Worm (Caenorhabditis elegans): ENCODE data around the gene F36H5.18.

The F36H5.18 gene

ce11 chrII:1756072-1756471 lies 3.6 kb upstream of the F36H5.18 start, which contains the start of gene F36H5.17:
Gene F36H5.17, minus strand, starts transcription at chrII:1756172.
- no peak for TF ChIP-seq efl-3 (GFP tag; optimal IDR thresholded peaks at IDR 0.05)
- TF ChIP-seq mef-2 (tag; optimal IDR thresholded peaks at IDR 0.05) = no peak
- TF ChIP-seq fos-1 (tag; optimal IDR thresholded peaks at IDR 0.05) = no peak
- TF ChIP-seq nhr-20 (tag; optimal IDR thresholded peaks at IDR 0.05) = no peak
- TF ChIP-seq ceh-88 (GFP tag; IDR thresholded peaks at IDR 0.05) = no peak

- TF ChIP-seq C04F5.9 (tag; optimal IDR thresholded peaks at IDR 0.05) (no peak), mdl-1 (tag; optimal IDR thresholded peaks at IDR 0.05) (no peak), lin-14 (GFP tag; optimal IDR thresholded peaks at IDR 0.05) (no peak), hlh-17 (GFP tag; optimal IDR thresholded peaks at IDR 0.05; ENCODE audit: borderline replicate concordance) (no peak), snu-23 (GFP tag; optimal IDR thresholded peaks at IDR 0.05) (no peak), rnt-1 (tag; optimal IDR thresholded peaks at IDR 0.05) (no peak), lin-35 (GFP tag; optimal IDR thresholded peaks at IDR 0.05) (no peak), sptf-1 (tag; optimal IDR thresholded peaks at IDR 0.05) (no peak), ama-1 (optimal IDR thresholded peaks at IDR 0.05) (no peak), fos-1 (tag; optimal IDR thresholded peaks at IDR 0.05) (no peak), ceh-90 (tag; optimal IDR thresholded peaks at IDR 0.05) (no peak), fkh-10 (GFP tag; optimal IDR thresholded peaks at IDR 0.05) (no peak), nhr-47 (tag; optimal IDR thresholded peaks at IDR 0.05) (no peak), sup-37 (GFP tag; optimal IDR thresholded peaks at IDR 0.05) (no peak), elt-2 (tag; optimal IDR thresholded peaks at IDR 0.05) (no peak), ztf-4 (tag; optimal IDR thresholded peaks at IDR 0.05) (no peak), aha-1 (tag; optimal IDR thresholded peaks at IDR 0.05) (no peak), fkh-8 (tag; optimal IDR thresholded peaks at IDR 0.05) (no peak)
These were observed 3.1 kb upstream of the F36H5.18 start, which contains the start of gene fbxb-53 for ce11 chrII:1756582-1756981. Gene fbxb-53, plus strand, starts transcription at chrII:1756882.

DNA sequence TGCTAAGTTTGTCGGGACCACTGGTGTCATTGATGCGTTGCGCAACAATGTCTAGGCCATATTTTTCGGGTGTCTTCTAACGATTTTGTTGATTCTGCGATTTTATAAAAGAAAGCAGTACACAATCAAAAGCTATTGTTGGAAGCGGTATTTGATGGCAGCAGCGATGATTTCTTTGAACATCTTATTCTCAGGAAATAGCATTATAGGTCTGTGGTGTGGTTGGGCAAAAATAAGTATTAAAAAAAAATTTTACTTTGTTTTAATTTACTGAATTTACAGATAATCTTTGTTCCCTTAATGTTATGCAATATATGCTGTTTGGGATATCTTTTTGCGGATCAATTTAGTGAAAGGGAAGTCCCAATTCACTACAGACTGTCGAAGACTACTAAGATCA lies 2.7 kb upstream of the F36H5.18 start, which contains the start of gene F36H5.10:
TSS of gene F36H5.10 (plus strand) at position 301 of the 400 bp plus-strand sequence.
- TF ChIP-seq unc-86 (tag; optimal IDR thresholded peaks at IDR 0.05) (no peak), lin-15B (tag; optimal IDR thresholded peaks at IDR 0.05) (no peak), Y116A8C.19 (tag; optimal IDR thresholded peaks at IDR 0.05; ENCODE audit: borderline replicate concordance) (no peak), ztf-11 (tag; optimal IDR thresholded peaks at IDR 0.05) (no peak), nhr-12 (tag; optimal IDR thresholded peaks at IDR 0.05) (no peak), hlh-17 (GFP tag; optimal IDR thresholded peaks at IDR 0.05; ENCODE audit: borderline replicate concordance) (no peak), unc-130 (tag; optimal IDR thresholded peaks at IDR 0.05) (no peak), lin-35 (GFP tag; optimal IDR thresholded peaks at IDR 0.05) (no peak), hpl-2 (GFP tag; optimal IDR thresholded peaks at IDR 0.05) (no peak)

ce11 chrII:1761564-1761963 lies 1.9 kb downstream of the F36H5.18 start, which contains the start of gene F36H5.4:
Gene F36H5.4, plus strand, starts transcription at chrII:1761864.
- TF ChIP-seq lin-35 (GFP tag; optimal IDR thresholded peaks at IDR 0.05) = no peak
- no peak for TF ChIP-seq unc-98 (GFP tag; IDR thresholded peaks at IDR 0.05)
- TF ChIP-seq zag-1 (tag; optimal IDR thresholded peaks at IDR 0.05) = no peak
- TF ChIP-seq unc-62 (GFP tag; optimal IDR thresholded peaks at IDR 0.05) = no peak
- no peak for TF ChIP-seq pag-3 (tag; optimal IDR thresholded peaks at IDR 0.05; ENCODE audit: borderline replicate concordance, insufficient read depth)
- TF ChIP-seq pqm-1 (tag; optimal IDR thresholded peaks at IDR 0.05) = no peak
- no peak for TF ChIP-seq ztf-11 (tag; optimal IDR thresholded peaks at IDR 0.05)
- no peak for TF ChIP-seq lsy-2 (tag; optimal IDR thresholded peaks at IDR 0.05)
- TF ChIP-seq efl-3 (GFP tag; optimal IDR thresholded peaks at IDR 0.05) = no peak
- no peak for TF ChIP-seq ceh-90 (tag; optimal IDR thresholded peaks at IDR 0.05)
- TF ChIP-seq fkh-8 (tag; optimal IDR thresholded peaks at IDR 0.05) = no peak
- no peak for TF ChIP-seq sptf-1 (tag; optimal IDR thresholded peaks at IDR 0.05)
- no peak for TF ChIP-seq lin-15B (tag; optimal IDR thresholded peaks at IDR 0.05)
- no peak for TF ChIP-seq snu-23 (GFP tag; optimal IDR thresholded peaks at IDR 0.05)
- no peak for TF ChIP-seq snpc-4 (tag; optimal IDR thresholded peaks at IDR 0.05)
- no peak for TF ChIP-seq C04F5.9 (tag; optimal IDR thresholded peaks at IDR 0.05)
